Fruit fly (Drosophila melanogaster): Measurements from ENCODE around the gene psd.

DNA sequence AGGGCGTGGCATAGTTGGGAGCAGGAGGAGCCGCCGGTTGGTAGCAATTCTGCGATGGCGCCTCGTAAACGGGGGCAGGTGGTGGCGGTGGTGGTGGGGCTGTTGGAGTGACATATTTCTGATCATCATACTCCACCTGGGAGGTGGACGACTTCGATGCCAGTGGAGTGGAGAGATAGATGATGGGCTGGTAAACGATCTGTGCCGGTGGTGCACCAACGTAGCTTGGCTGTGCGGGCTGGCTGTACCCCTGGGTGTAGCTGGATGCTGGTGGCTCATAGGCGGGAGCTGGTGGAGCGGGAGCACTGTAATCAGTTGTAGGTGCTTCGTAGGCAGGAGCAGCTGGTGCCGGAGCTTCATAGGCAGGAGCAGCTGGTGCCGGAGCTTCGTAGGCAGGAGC is 1.5 kb downstream of the psd start:
- TF ChIP-seq CTCF (optimal IDR thresholded peaks at IDR 0.05) (no peak), CG8478 (optimal IDR thresholded peaks at IDR 0.05) (no peak)

All from S2 (cell line).